Fruit fly (Drosophila melanogaster): ENCODE measurements around the gene P5cr.

The P5cr gene

dm6 chr3R:18995556-18996272, 33.0 kb upstream of the P5cr start (continued):
- TF ChIP-seq hbn (GFP tag; IDR thresholded peaks at IDR 0.05; ENCODE audit: partially characterized antibody) (no peak), en (GFP tag; optimal IDR thresholded peaks at IDR 0.05) (peak; percentile 61), Usf (GFP tag; optimal IDR thresholded peaks at IDR 0.05) (peak; percentile 4), D19B (GFP tag; optimal IDR thresholded peaks at IDR 0.05) (no peak), CG8924 (tag; optimal IDR thresholded peaks at IDR 0.05) (peak; percentile 83), CG4730 (GFP tag; IDR thresholded peaks at IDR 0.05) (peak; percentile 62; the same call in 1 of the 2 replicates), cwo (GFP tag; optimal IDR thresholded peaks at IDR 0.05) (peak; percentile 46), nmo (GFP tag; optimal IDR thresholded peaks at IDR 0.05) (peak; percentile 88), crc (GFP tag; optimal IDR thresholded peaks at IDR 0.05) (peak; percentile 35), CG12299 (tag; optimal IDR thresholded peaks at IDR 0.05) (peak; percentile 30), Oli (tag; optimal IDR thresholded peaks at IDR 0.05) (peak; percentile 87), Blimp-1 (GFP tag; optimal IDR thresholded peaks at IDR 0.05) (peak; percentile 88), CG11093 (GFP tag; IDR thresholded peaks at IDR 0.05) (peak; percentile 65; the same call in 2 of the 3 replicates), HLHmδ (GFP tag; optimal IDR thresholded peaks at IDR 0.05) (no peak), CG18619 (GFP tag; optimal IDR thresholded peaks at IDR 0.05) (peak; percentile 58), Chrac-16 (GFP tag; optimal IDR thresholded peaks at IDR 0.05) (peak; percentile 70), CG4360 (GFP tag; IDR thresholded peaks at IDR 0.05) (peak; percentile 13; the same call in 1 of the 2 replicates), MTF-1 (GFP tag; optimal IDR thresholded peaks at IDR 0.05; ENCODE audit: borderline replicate concordance) (peak; percentile 25), corto (GFP tag; optimal IDR thresholded peaks at IDR 0.05) (peak; percentile 2), CG3838 (GFP tag; optimal IDR thresholded peaks at IDR 0.05) (peak; percentile 16), jumu (GFP tag; optimal IDR thresholded peaks at IDR 0.05) (peak; percentile 36), NC2α (GFP tag; optimal IDR thresholded peaks at IDR 0.05) (no peak), CG14667 (GFP tag; IDR thresholded peaks at IDR 0.05) (peak; percentile 56; the same call in 1 of the 2 replicates), gcm2 (GFP tag; optimal IDR thresholded peaks at IDR 0.05) (peak; percentile 20), gcm (GFP tag; optimal IDR thresholded peaks at IDR 0.05) (peak; percentile 75), Sox100B (GFP tag; optimal IDR thresholded peaks at IDR 0.05) (peak; percentile 80), BtbVII (GFP tag; optimal IDR thresholded peaks at IDR 0.05) (peak; percentile 62), Jarid2 (GFP tag; optimal IDR thresholded peaks at IDR 0.05) (peak; percentile 23), CG10267 (tag; optimal IDR thresholded peaks at IDR 0.05) (peak; percentile 75), pnt (GFP tag; optimal IDR thresholded peaks at IDR 0.05) (no peak), ind (GFP tag; optimal IDR thresholded peaks at IDR 0.05) (peak; percentile 63), CG7839 (tag; optimal IDR thresholded peaks at IDR 0.05) (peak; percentile 83), Ada2b (GFP tag; IDR thresholded peaks at IDR 0.05) (peak; percentile 83), CG6683 (GFP tag; optimal IDR thresholded peaks at IDR 0.05) (peak; percentile 17), Fer2 (tag; optimal IDR thresholded peaks at IDR 0.05) (no peak), onecut (GFP tag; IDR thresholded peaks at IDR 0.05) (peak; percentile 67), NK7.1 (GFP tag; optimal IDR thresholded peaks at IDR 0.05) (peak; percentile 56), CG12744 (GFP tag; optimal IDR thresholded peaks at IDR 0.05) (no peak), dimm (GFP tag; IDR thresholded peaks at IDR 0.05) (peak; percentile 81), CG10979 (tag; optimal IDR thresholded peaks at IDR 0.05) (peak; percentile 91), Xrp1 (GFP tag; IDR thresholded peaks at IDR 0.05) (peak; percentile 86), Mad (GFP tag; optimal IDR thresholded peaks at IDR 0.05) (peak; percentile 61), cg (GFP tag; optimal IDR thresholded peaks at IDR 0.05) (no peak), C15 (GFP tag; IDR thresholded peaks at IDR 0.05) (no peak), unpg (GFP tag; optimal IDR thresholded peaks at IDR 0.05) (peak; percentile 85), CG8290 (GFP tag; optimal IDR thresholded peaks at IDR 0.05) (peak; percentile 7), CG8290 (tag; optimal IDR thresholded peaks at IDR 0.05) (no peak), Sin3A (optimal IDR thresholded peaks at IDR 0.05) (no peak), pros (GFP tag; optimal IDR thresholded peaks at IDR 0.05) (no peak), CG9437 (GFP tag; optimal IDR thresholded peaks at IDR 0.05) (peak; percentile 67)
